Worm (Caenorhabditis elegans) whole organism, L4/young adult: ENCODE measurements around the gene C33D9.6.

Experiments used
- dao-5 ChIP-seq: sonication (generic microtip); optimal IDR thresholded peaks from 2 replicates; lab custom pipeline; 2016; ENCODE audit warnings: missing genotype, missing genetic modification characterization, moderate library complexity, missing compliant biosample characterization
- him-1 ChIP-seq: sonication (generic microtip); optimal IDR thresholded peaks from 2 replicates; lab custom pipeline; 2016; ENCODE audit warnings: missing genotype, missing genetic modification reagents, missing genetic modification characterization, missing compliant biosample characterization

- no peak for TF ChIP-seq dao-5 (tag; lab: Kevin White, UChicago)
- TF ChIP-seq him-1 (tag; lab: Kevin White, UChicago): no peak
These were observed 6.9 kb upstream of the C33D9.6 start, which contains the start of gene C33D9.13 for ce11 chrIV:8784855-8785327.
